Worm (Caenorhabditis elegans) whole organism, L2 larva: ENCODE results near the gene M01B2.10.
"Not testable (repeated sequence)": the region's sequence is repeated elsewhere in the genome, so short reads cannot be mapped to it uniquely, and the experiment has no call there.

Experiments
- C34F6.9 ChIP-seq: fragments of 150-350 bp; optimal IDR thresholded peaks from 2 replicates; lab custom pipeline; 2014; ENCODE audit warnings: missing biosample characterization, missing genetic modification characterization
- F13H6.1 ChIP-seq: sonication (generic microtip); optimal IDR thresholded peaks from 2 replicates; lab custom pipeline; 2016; ENCODE audit warnings: missing genetic modification characterization, missing compliant biosample characterization
- R02D3.7 ChIP-seq: fragments of 150-350 bp; optimal IDR thresholded peaks from 2 replicates; lab custom pipeline; 2014; ENCODE audit warnings: missing biosample characterization, missing genetic modification characterization
- Y55F3AM.14 ChIP-seq: fragments of 200-800 bp; sonication (Bioruptor generic); optimal IDR thresholded peaks from 2 replicates; lab custom pipeline; 2018; ENCODE audit warnings: mild to moderate bottlenecking, missing genetic modification characterization, missing compliant biosample characterization
- ZK546.5 ChIP-seq: sonication (generic microtip); optimal IDR thresholded peaks from 2 replicates; lab custom pipeline; 2017; ENCODE audit warnings: missing biosample characterization, missing genetic modification characterization
- alr-1 ChIP-seq: fragments of 150-350 bp; optimal IDR thresholded peaks from 2 replicates; lab custom pipeline; 2014; ENCODE audit warnings: missing biosample characterization, missing genetic modification characterization
- aly-2 ChIP-seq: fragments of 150-350 bp; optimal IDR thresholded peaks from 2 replicates; lab custom pipeline; 2014; ENCODE audit warnings: missing biosample characterization, missing genetic modification characterization
- blmp-1 ChIP-seq: sonication (generic microtip); optimal IDR thresholded peaks from 2 replicates; lab custom pipeline; 2017; ENCODE audit warnings: missing genetic modification characterization, mild to moderate bottlenecking, missing compliant biosample characterization, antibody characterized with exemption, moderate library complexity; ENCODE audit not compliant: insufficient read depth
- ceh-16 ChIP-seq: fragments of 150-350 bp; optimal IDR thresholded peaks from 2 replicates; lab custom pipeline; 2014; ENCODE audit warnings: missing biosample characterization, missing genetic modification characterization
- ceh-82 ChIP-seq: fragments of 150-350 bp; optimal IDR thresholded peaks from 2 replicates; lab custom pipeline; 2014; ENCODE audit warnings: missing biosample characterization, missing genetic modification characterization
- crh-2 ChIP-seq: sonication (generic microtip); optimal IDR thresholded peaks from 2 replicates; lab custom pipeline; 2017; ENCODE audit warnings: missing biosample characterization, missing genetic modification characterization
- dmd-4 ChIP-seq: sonication (generic microtip); optimal IDR thresholded peaks from 2 replicates; lab custom pipeline; 2017; ENCODE audit warnings: missing biosample characterization, missing genetic modification characterization
- egl-27 ChIP-seq: sonication (generic microtip); optimal IDR thresholded peaks from 3 replicates; lab custom pipeline; 2017; ENCODE audit warnings: missing biosample characterization, missing genetic modification reagents, missing genetic modification characterization
- elt-1 ChIP-seq: fragments of 150-350 bp; optimal IDR thresholded peaks from 2 replicates; lab custom pipeline; 2014; ENCODE audit warnings: missing biosample characterization, missing genetic modification characterization
- elt-3 ChIP-seq: sonication (generic microtip); optimal IDR thresholded peaks from 2 replicates; lab custom pipeline; 2017; ENCODE audit warnings: missing biosample characterization, missing genetic modification characterization
- fos-1 ChIP-seq: fragments of 150-350 bp; optimal IDR thresholded peaks from 2 replicates; lab custom pipeline; 2014; ENCODE audit warnings: missing biosample characterization, missing genetic modification characterization
- lin-11 ChIP-seq: fragments of 150-350 bp; sonication (generic microtip); optimal IDR thresholded peaks from 2 replicates; lab custom pipeline; 2014; ENCODE audit warnings: missing biosample characterization, missing genetic modification characterization, inconsistent platforms, mixed read lengths
- lsy-2 ChIP-seq, 2 experiments: fragments of 150-350 bp in 1 of 2; sonication (generic microtip) in 1 of 2; optimal IDR thresholded peaks; 2 replicates each; lab custom pipeline; 2014 to 2017; ENCODE audit warnings: missing biosample characterization in 2 of 2, missing genetic modification characterization in 2 of 2
- mab-5 ChIP-seq: fragments of 150-350 bp; optimal IDR thresholded peaks from 2 replicates; lab custom pipeline; 2014; ENCODE audit warnings: missing biosample characterization, missing genetic modification characterization
- mbf-1 ChIP-seq: sonication (generic microtip); optimal IDR thresholded peaks from 2 replicates; lab custom pipeline; 2017; ENCODE audit warnings: missing biosample characterization, missing genetic modification characterization
- mdl-1 ChIP-seq, 2 experiments: fragments of 150-350 bp in 1 of 2; sonication (generic microtip) in 1 of 2; optimal IDR thresholded peaks; 2 replicates each; lab custom pipeline; 2017; ENCODE audit warnings: missing biosample characterization in 2 of 2, missing genetic modification characterization in 2 of 2
- nhr-11 ChIP-seq: fragments of 150-350 bp; optimal IDR thresholded peaks from 2 replicates; lab custom pipeline; 2014; ENCODE audit warnings: missing biosample characterization, missing genetic modification characterization
- nhr-12 ChIP-seq: fragments of 150-350 bp; optimal IDR thresholded peaks from 2 replicates; lab custom pipeline; 2014; ENCODE audit warnings: missing biosample characterization, missing genetic modification characterization
- nhr-129 ChIP-seq: fragments of 150-350 bp; optimal IDR thresholded peaks from 2 replicates; lab custom pipeline; 2014; ENCODE audit warnings: missing biosample characterization, missing genetic modification characterization
- nhr-23 ChIP-seq: fragments of 150-350 bp; optimal IDR thresholded peaks from 2 replicates; lab custom pipeline; 2014; ENCODE audit warnings: missing biosample characterization, missing genetic modification reagents, missing genetic modification characterization
- nhr-237 ChIP-seq: fragments of 150-350 bp; optimal IDR thresholded peaks from 2 replicates; lab custom pipeline; 2014; ENCODE audit warnings: missing biosample characterization, missing genetic modification characterization
- nhr-25 ChIP-seq: fragments of 150-350 bp; sonication (generic microtip); optimal IDR thresholded peaks from 3 replicates; lab custom pipeline; 2014; ENCODE audit warnings: missing biosample characterization, missing genetic modification characterization
- nhr-6 ChIP-seq: fragments of 150-350 bp; optimal IDR thresholded peaks from 2 replicates; lab custom pipeline; 2014; ENCODE audit warnings: missing biosample characterization, missing genetic modification characterization
- peb-1 ChIP-seq: fragments of 150-350 bp; optimal IDR thresholded peaks from 2 replicates; lab custom pipeline; 2014; ENCODE audit warnings: missing biosample characterization, missing genetic modification characterization
- sem-4 ChIP-seq: fragments of 150-350 bp; optimal IDR thresholded peaks from 2 replicates; lab custom pipeline; 2014; ENCODE audit warnings: missing biosample characterization, missing genetic modification reagents, missing genetic modification characterization
- skn-1 ChIP-seq: sonication (generic microtip); optimal IDR thresholded peaks from 2 replicates; lab custom pipeline; 2017; ENCODE audit warnings: missing biosample characterization, missing genetic modification characterization
- unc-39 ChIP-seq: fragments of 150-350 bp; optimal IDR thresholded peaks from 2 replicates; lab custom pipeline; 2014; ENCODE audit warnings: missing biosample characterization, missing genetic modification characterization
- unc-55 ChIP-seq: fragments of 150-350 bp; sonication (generic microtip); optimal IDR thresholded peaks from 3 replicates; lab custom pipeline; 2014; ENCODE audit warnings: missing biosample characterization, missing genetic modification reagents, missing genetic modification characterization
- unc-62 ChIP-seq: fragments of 150-350 bp; optimal IDR thresholded peaks from 2 replicates; lab custom pipeline; 2014; ENCODE audit warnings: missing biosample characterization, missing genetic modification reagents, missing genetic modification characterization
- zag-1 ChIP-seq: fragments of 150-350 bp; optimal IDR thresholded peaks from 2 replicates; lab custom pipeline; 2014; ENCODE audit warnings: missing biosample characterization, missing genetic modification characterization
- ztf-1 ChIP-seq: fragments of 200-800 bp; sonication (Bioruptor generic); conservative IDR thresholded peaks from 2 replicates; pipeline ENCODE4 v1.3.6; 2022; ENCODE audit warnings: missing genetic modification characterization, missing compliant biosample characterization
- ztf-11 ChIP-seq: sonication (generic microtip); optimal IDR thresholded peaks from 2 replicates; lab custom pipeline; 2017; ENCODE audit warnings: missing biosample characterization, missing genetic modification characterization
- ztf-4 ChIP-seq: fragments of 150-350 bp; optimal IDR thresholded peaks from 2 replicates; lab custom pipeline; 2014; ENCODE audit warnings: missing biosample characterization, missing genetic modification characterization

M01B2.10 gene

DNA sequence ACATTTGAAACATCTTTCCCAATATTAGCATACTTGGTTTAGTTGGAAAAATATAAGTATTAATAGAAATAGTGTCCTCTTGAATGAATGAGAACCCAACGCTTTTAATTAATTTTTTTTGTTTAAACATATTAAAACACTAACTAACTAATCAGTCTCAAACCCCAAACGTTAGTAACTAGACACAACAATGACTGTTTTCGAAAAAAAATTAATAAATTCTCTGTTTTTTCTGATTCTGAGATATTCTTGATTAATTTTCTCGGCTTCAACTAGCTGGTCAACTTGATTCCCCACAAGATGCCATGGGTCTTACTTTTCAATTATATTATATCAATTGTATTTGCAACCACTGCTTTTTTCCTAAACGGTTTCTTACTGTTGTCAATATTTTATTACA, 10.2 kb downstream of the M01B2.10 start, which contains the start of gene srbc-76:
srbc-76 (plus strand) TSS at position 301 of the 400 bp plus-strand sequence.
- TF ChIP-seq elt-3 (tag; lab: Kevin White, UChicago) (no peak), egl-27 (tag; lab: Kevin White, UChicago) (no peak), skn-1 (tag; lab: Kevin White, UChicago) (no peak), F13H6.1 (tag; lab: Kevin White, UChicago) (no peak), mdl-1 (tag; optimal IDR thresholded peaks at IDR 0.05; lab: Kevin White, UChicago) (no peak), nhr-23 (tag; lab: Kevin White, UChicago) (no peak)

DNA sequence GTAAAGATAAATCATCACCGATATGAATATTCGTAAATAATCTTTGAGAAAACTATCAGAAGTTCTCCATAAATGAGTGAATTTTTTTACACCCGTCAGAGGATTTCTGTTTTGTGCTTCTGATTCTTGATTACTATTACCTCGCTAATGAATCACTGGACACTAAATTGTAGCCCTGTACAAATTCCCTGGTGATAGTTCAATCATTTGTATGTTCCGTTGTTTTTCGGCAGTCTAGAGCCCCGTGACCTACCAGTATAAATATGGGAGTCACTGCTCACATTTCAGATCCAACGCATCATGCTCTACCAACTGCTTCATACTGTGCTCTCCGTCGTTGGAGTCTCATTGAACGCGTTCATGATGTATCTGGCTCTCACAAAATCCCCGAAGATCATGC, 11.9 kb downstream of the M01B2.10 start, which contains the start of gene srd-28:
srd-28 (plus strand) TSS at position 301 of the 400 bp plus-strand sequence.
- not testable (repeated sequence) for TF ChIP-seq sem-4; alr-1 (tag; lab: Kevin White, UChicago); nhr-6 (tag; lab: Kevin White, UChicago)
- TF ChIP-seq, all 48 proteins: peak for 0; not testable (repeated sequence) for 48

DNA sequence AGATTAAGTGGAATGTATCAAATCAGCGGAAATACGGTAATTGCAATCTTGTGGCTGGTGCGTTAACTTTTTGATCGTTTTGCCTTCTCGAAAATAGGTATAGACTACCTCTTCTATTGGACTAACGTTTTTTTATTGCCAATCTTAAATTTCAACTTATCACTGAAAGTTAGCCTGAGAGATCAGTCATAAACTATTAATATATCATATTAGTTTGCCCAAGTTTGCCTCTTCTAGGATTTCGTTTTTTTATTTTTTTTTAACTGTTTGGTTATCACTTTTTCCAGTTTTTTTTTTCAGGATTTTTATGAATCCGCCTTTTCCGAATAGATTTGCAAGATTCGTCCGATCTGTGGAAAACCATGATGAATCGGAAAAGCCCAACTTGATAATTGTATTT, 17.8 kb downstream of the M01B2.10 start, which contains the start of gene kin-30:
kin-30 (plus strand) TSS at position 301 of the 400 bp plus-strand sequence.
- TF ChIP-seq zag-1 (tag; lab: Kevin White, UChicago) (no peak), peb-1 (tag; lab: Kevin White, UChicago) (no peak), elt-1 (tag; lab: Kevin White, UChicago) (no peak), ztf-11 (tag; lab: Kevin White, UChicago) (no peak), nhr-25 (tag; lab: Kevin White, UChicago) (no peak), mbf-1 (tag; lab: Kevin White, UChicago) (no peak), ZK546.5 (tag; lab: Kevin White, UChicago) (no peak), R02D3.7 (no peak), ceh-16 (tag; lab: Kevin White, UChicago) (no peak), lsy-2 (tag; optimal IDR thresholded peaks at IDR 0.05; lab: Kevin White, UChicago) (no peak), skn-1 (tag; lab: Kevin White, UChicago) (no peak), aly-2 (tag; lab: Kevin White, UChicago) (no peak), ztf-4 (no peak), ztf-1 (GFP tag; lab: Robert Waterston, UW) (no peak), C34F6.9 (tag; lab: Kevin White, UChicago) (no peak), nhr-129 (tag; lab: Kevin White, UChicago) (no peak), mab-5 (tag; lab: Kevin White, UChicago) (no peak), nhr-23 (tag; lab: Kevin White, UChicago) (no peak)
- TF ChIP-seq, all 48 proteins: peak for 0

DNA sequence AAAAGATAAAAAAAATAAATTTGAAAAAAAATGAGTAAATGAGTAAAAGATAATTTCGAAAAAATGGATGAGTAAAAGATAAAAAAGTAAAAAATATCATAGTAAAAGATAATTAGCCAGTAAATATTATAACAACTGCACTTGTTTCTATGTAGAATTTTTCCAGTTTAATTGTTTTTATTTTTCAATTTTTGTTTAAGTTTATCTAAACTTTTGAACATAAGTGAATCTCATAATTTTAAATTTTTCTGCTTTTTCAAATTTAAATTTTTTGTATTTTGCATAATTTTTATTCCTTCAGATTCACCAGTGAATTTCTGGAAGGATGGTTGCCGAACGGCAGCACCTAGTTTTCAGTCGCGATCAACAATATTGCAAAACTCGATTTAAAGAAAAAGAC, 21.0 kb downstream of the M01B2.10 start, which contains the start of gene chil-12:
chil-12 (plus strand) TSS at position 301 of the 400 bp plus-strand sequence.
- TF ChIP-seq ztf-11 (tag; lab: Kevin White, UChicago) (no peak), mdl-1 (tag; optimal IDR thresholded peaks at IDR 0.05; lab: Kevin White, UChicago) (no peak), peb-1 (tag; lab: Kevin White, UChicago) (no peak), nhr-237 (no peak), skn-1 (tag; lab: Kevin White, UChicago) (no peak), ceh-82 (tag; lab: Kevin White, UChicago) (no peak), aly-2 (tag; lab: Kevin White, UChicago) (no peak), lin-11 (tag; lab: Kevin White, UChicago) (no peak), C34F6.9 (tag; lab: Kevin White, UChicago) (no peak), nhr-11 (tag; lab: Kevin White, UChicago) (no peak), ZK546.5 (tag; lab: Kevin White, UChicago) (no peak), unc-39 (no peak), unc-62 (GFP tag; lab: Kevin White, UChicago) (no peak), zag-1 (tag; lab: Kevin White, UChicago) (no peak), Y55F3AM.14 (GFP tag; lab: Kevin White, UChicago) (no peak)
- TF ChIP-seq, all 48 proteins: peak for 0

DNA sequence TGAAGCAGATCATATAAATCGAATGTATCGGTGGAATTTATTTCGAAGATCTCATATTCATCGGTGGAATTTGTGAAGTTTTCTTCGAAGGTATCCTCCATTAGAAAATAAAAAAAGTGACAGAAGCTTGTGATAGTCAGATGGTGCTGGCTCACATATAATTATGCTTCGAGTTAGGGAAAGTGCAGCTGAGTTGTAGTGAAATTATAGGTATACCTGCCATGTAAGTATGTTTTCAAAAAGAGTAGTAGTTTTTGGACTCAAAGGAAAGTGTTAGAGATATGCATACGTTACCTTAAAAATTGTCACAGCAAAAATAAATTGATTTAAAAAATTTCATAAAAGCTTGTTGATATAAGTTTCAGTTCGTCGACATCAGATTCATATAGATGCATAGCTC, 22.0 kb downstream of the M01B2.10 start, which contains the start of gene srw-11:
srw-11 (minus strand) TSS at position 101 of the 400 bp plus-strand sequence.
- TF ChIP-seq ztf-4 (no peak), unc-55 (no peak), blmp-1 (tag; lab: Kevin White, UChicago) (no peak), nhr-12 (tag; lab: Kevin White, UChicago) (no peak), dmd-4 (tag; lab: Kevin White, UChicago) (no peak), crh-2 (tag; lab: Kevin White, UChicago) (no peak), fos-1 (tag; lab: Kevin White, UChicago) (no peak), skn-1 (tag; lab: Kevin White, UChicago) (no peak), unc-39 (no peak)
